Worm (Caenorhabditis elegans) whole organism, mixed stage, embryonic: ENCODE measurements around the gene drn-1.

Experiments
- cnd-1 ChIP-seq: fragments of 200-800 bp; sonication (Bioruptor generic); optimal IDR thresholded peaks from 2 replicates; lab custom pipeline; 2018; ENCODE audit warnings: mild to moderate bottlenecking, missing genetic modification characterization, missing compliant biosample characterization
- elt-1 ChIP-seq: sonication (generic microtip); optimal IDR thresholded peaks from 2 replicates; lab custom pipeline; 2017; ENCODE audit warnings: missing genetic modification characterization, mild to moderate bottlenecking, missing compliant biosample characterization, antibody characterized with exemption, moderate library complexity, borderline replicate concordance; ENCODE audit not compliant: insufficient read depth
- elt-3 ChIP-seq: fragments of 150-350 bp; optimal IDR thresholded peaks from 2 replicates; lab custom pipeline; 2014; ENCODE audit warnings: missing biosample characterization, missing genetic modification characterization
- lin-13 ChIP-seq: fragments of 150-350 bp; optimal IDR thresholded peaks from 2 replicates; lab custom pipeline; 2014; ENCODE audit warnings: missing biosample characterization, missing genetic modification characterization
- lsy-2 ChIP-seq: fragments of 150-350 bp; optimal IDR thresholded peaks from 2 replicates; lab custom pipeline; 2014; ENCODE audit warnings: missing biosample characterization, missing genetic modification characterization
- mab-5 ChIP-seq: fragments of 150-350 bp; optimal IDR thresholded peaks from 2 replicates; lab custom pipeline; 2014; ENCODE audit warnings: missing biosample characterization, missing genetic modification characterization
- mls-2 ChIP-seq: sonication (generic microtip); optimal IDR thresholded peaks from 2 replicates; lab custom pipeline; 2016; ENCODE audit warnings: mild to moderate bottlenecking, missing genetic modification characterization, moderate library complexity, missing compliant biosample characterization
- nhr-12 ChIP-seq: fragments of 150-350 bp; optimal IDR thresholded peaks from 2 replicates; lab custom pipeline; 2014; ENCODE audit warnings: missing biosample characterization, missing genetic modification characterization
- ztf-11 ChIP-seq: fragments of 150-350 bp; optimal IDR thresholded peaks from 2 replicates; lab custom pipeline; 2014; ENCODE audit warnings: missing biosample characterization, missing genetic modification characterization

- TF ChIP-seq mls-2 (tag; lab: Kevin White, UChicago): no peak
- TF ChIP-seq lsy-2 (tag; lab: Kevin White, UChicago): no peak
- no peak for TF ChIP-seq elt-1 (tag; lab: Kevin White, UChicago)
- TF ChIP-seq ztf-11 (tag; lab: Kevin White, UChicago): no peak
- TF ChIP-seq elt-3 (tag; lab: Kevin White, UChicago): no peak
- TF ChIP-seq lin-13 (tag; lab: Kevin White, UChicago): no peak
- TF ChIP-seq mab-5 (tag; lab: Kevin White, UChicago): no peak
- no peak for TF ChIP-seq cnd-1 (tag; lab: Kevin White, UChicago)
- no peak for TF ChIP-seq nhr-12 (tag; lab: Kevin White, UChicago)
Observed at ce11 chrII:5306197-5306596, 34.6 kb upstream of the drn-1 start.
